Fruit fly (Drosophila melanogaster) whole organism, pupa: ENCODE measurements around the gene CG9265.

ENCODE experiments used
- CG10348 ChIP-seq: fragments of 200-800 bp; sonication (Bioruptor generic); IDR thresholded peaks from 2 replicates; pipeline ENCODE4 v1.3.6; 2022; ENCODE audit warnings: missing biosample characterization, missing genetic modification characterization
- CG12605 ChIP-seq: fragments of 200-800 bp; sonication (Bioruptor generic); IDR thresholded peaks from 2 replicates; pipeline ENCODE4 v1.3.6; 2022; ENCODE audit warnings: missing biosample characterization, missing genetic modification characterization
- CG13204 ChIP-seq: fragments of 200-800 bp; sonication (Bioruptor generic); optimal IDR thresholded peaks from 2 replicates; lab custom pipeline; 2018; ENCODE audit warnings: missing biosample characterization, mild to moderate bottlenecking, missing genetic modification characterization, moderate library complexity
- CG14655 ChIP-seq: fragments of 200-800 bp; sonication (Bioruptor generic); optimal IDR thresholded peaks from 3 replicates; lab custom pipeline; 2017; ENCODE audit warnings: mild to moderate bottlenecking, missing biosample characterization, missing genetic modification reagents, missing genetic modification characterization
- CG15710 ChIP-seq: fragments of 200-800 bp; sonication (Bioruptor generic); optimal IDR thresholded peaks from 2 replicates; lab custom pipeline; 2018; ENCODE audit warnings: missing biosample characterization, mild to moderate bottlenecking, missing genetic modification characterization, moderate library complexity
- CG17806 ChIP-seq: fragments of 200-800 bp; sonication (Bioruptor generic); optimal IDR thresholded peaks from 2 replicates; lab custom pipeline; 2018; ENCODE audit warnings: missing biosample characterization, mild to moderate bottlenecking, missing genetic modification characterization, moderate library complexity
- CG32121 ChIP-seq: fragments of 200-800 bp; sonication (Bioruptor generic); IDR thresholded peaks from 2 replicates; pipeline ENCODE4 v1.3.6; 2022; ENCODE audit warnings: missing biosample characterization, missing genetic modification characterization
- CG34367 ChIP-seq: fragments of 200-800 bp; sonication (Bioruptor generic); optimal IDR thresholded peaks from 2 replicates; lab custom pipeline; 2018; ENCODE audit warnings: missing biosample characterization, mild to moderate bottlenecking, missing genetic modification characterization
- CG4496 ChIP-seq: fragments of 200-800 bp; sonication (Bioruptor generic); IDR thresholded peaks from 3 replicates; pipeline ENCODE4 v1.3.6; 2022; ENCODE audit warnings: missing biosample characterization, missing genetic modification characterization
- CG8159 ChIP-seq: fragments of 200-800 bp; sonication (Bioruptor generic); optimal IDR thresholded peaks from 3 replicates; lab custom pipeline; 2018; ENCODE audit warnings: missing biosample characterization, mild to moderate bottlenecking, missing genetic modification characterization, moderate library complexity
- CG8301 ChIP-seq: fragments of 200-800 bp; sonication (Bioruptor generic); optimal IDR thresholded peaks from 2 replicates; lab custom pipeline; 2018; ENCODE audit warnings: missing biosample characterization, mild to moderate bottlenecking, missing genetic modification characterization
- CG9948 ChIP-seq: fragments of 200-800 bp; sonication (Bioruptor generic); optimal IDR thresholded peaks from 2 replicates; lab custom pipeline; 2018; ENCODE audit warnings: missing biosample characterization, mild to moderate bottlenecking, missing genetic modification characterization, moderate library complexity
- D1 ChIP-seq: fragments of 200-800 bp; sonication (Bioruptor generic); optimal IDR thresholded peaks from 2 replicates; lab custom pipeline; 2018; ENCODE audit warnings: missing biosample characterization, mild to moderate bottlenecking, missing genetic modification characterization, moderate library complexity
- EcR ChIP-seq: fragments of 200-800 bp; sonication (Bioruptor generic); optimal IDR thresholded peaks from 3 replicates; lab custom pipeline; 2019; ENCODE audit warnings: missing biosample characterization, missing genetic modification characterization, mild to moderate bottlenecking, moderate library complexity, missing genetic modification reagents
- Ets98B ChIP-seq: fragments of 200-800 bp; sonication (Bioruptor generic); IDR thresholded peaks from 2 replicates; pipeline ENCODE4 v1.3.6; 2022; ENCODE audit warnings: missing biosample characterization, missing genetic modification characterization
- Pif1A ChIP-seq: fragments of 200-800 bp; sonication (Bioruptor generic); optimal IDR thresholded peaks from 3 replicates; lab custom pipeline; 2016; ENCODE audit warnings: missing biosample characterization, missing genetic modification characterization
- Pif1B ChIP-seq: fragments of 200-800 bp; sonication (Bioruptor generic); optimal IDR thresholded peaks from 3 replicates; lab custom pipeline; 2016; ENCODE audit warnings: missing biosample characterization, missing genetic modification characterization
- Snoo ChIP-seq: fragments of 200-800 bp; sonication (Bioruptor generic); optimal IDR thresholded peaks from 3 replicates; lab custom pipeline; 2017; ENCODE audit warnings: missing biosample characterization, mild to moderate bottlenecking, missing genetic modification characterization, inconsistent platforms
- fd96Ca ChIP-seq: fragments of 200-800 bp; sonication (Bioruptor generic); IDR thresholded peaks from 3 replicates; pipeline ENCODE4 v1.3.6; 2022; ENCODE audit warnings: missing biosample characterization, missing genetic modification characterization
- gl ChIP-seq: fragments of 200-800 bp; sonication (Bioruptor generic); optimal IDR thresholded peaks from 2 replicates; lab custom pipeline; 2018; ENCODE audit warnings: missing biosample characterization, mild to moderate bottlenecking, missing genetic modification characterization
- rn ChIP-seq: fragments of 200-800 bp; sonication (Bioruptor generic); IDR thresholded peaks from 2 replicates; pipeline ENCODE4 v1.3.6; 2022; ENCODE audit warnings: missing biosample characterization, missing genetic modification characterization

CG9265 gene

DNA sequence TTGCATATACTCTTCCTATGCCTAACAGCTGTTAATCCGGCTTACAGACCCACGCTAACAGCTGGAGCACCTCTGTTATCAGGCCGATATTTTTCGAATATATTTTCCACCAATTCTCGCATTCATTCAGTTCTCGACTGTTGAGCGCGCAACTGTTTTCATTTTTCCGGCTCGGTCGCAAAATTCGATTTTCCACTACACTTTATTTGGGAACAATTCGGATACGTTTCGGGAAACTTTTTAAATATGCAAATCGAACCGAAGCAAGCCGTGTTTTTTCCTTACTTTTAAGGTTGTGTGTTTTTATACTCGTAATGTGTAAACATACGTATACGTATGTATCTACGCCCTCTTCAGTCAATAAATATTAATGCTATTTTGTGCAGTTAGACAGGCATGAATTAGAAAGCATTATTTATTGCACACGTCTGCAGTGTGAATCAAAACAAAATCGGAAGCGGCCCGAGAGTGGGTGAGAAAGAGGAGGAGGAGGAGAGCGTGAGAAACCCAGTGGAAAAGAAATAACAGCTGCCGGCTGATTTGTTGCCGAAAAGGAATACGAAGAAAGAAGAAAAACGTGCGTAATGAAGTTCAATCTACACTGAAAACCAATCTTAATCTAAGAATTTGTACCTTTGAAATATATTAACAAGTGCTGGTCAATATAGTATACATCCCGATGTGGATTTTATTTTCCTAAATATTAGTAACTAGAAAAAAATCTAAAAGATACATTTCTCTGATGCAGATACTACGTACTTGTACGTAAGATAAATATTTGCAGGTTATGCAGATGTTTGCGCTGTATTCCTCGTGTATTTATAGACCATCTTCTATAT lies 36.6 kb upstream of the CG9265 start:
- TF ChIP-seq CG8301 (tag; lab: Kevin White, UChicago) (peak; percentile 64), CG8159 (tag; lab: Kevin White, UChicago) (peak; percentile 17), Pif1B (GFP tag; lab: Kevin White, UChicago) (no peak), CG12605 (GFP tag; lab: Robert Waterston, UW) (no peak), CG15710 (tag; lab: Kevin White, UChicago) (peak; percentile 12), Pif1A (peak; percentile 32), CG10348 (GFP tag; lab: Robert Waterston, UW) (no peak), CG14655 (GFP tag; lab: Kevin White, UChicago) (peak; percentile 56), CG32121 (peak; percentile 13; the same call in 1 of the 2 replicates), CG9948 (tag; lab: Kevin White, UChicago) (peak; percentile 46), CG17806 (tag; lab: Kevin White, UChicago) (peak; percentile 27), fd96Ca (no peak), Ets98B (GFP tag; lab: Robert Waterston, UW) (no peak), D1 (no peak)

DNA sequence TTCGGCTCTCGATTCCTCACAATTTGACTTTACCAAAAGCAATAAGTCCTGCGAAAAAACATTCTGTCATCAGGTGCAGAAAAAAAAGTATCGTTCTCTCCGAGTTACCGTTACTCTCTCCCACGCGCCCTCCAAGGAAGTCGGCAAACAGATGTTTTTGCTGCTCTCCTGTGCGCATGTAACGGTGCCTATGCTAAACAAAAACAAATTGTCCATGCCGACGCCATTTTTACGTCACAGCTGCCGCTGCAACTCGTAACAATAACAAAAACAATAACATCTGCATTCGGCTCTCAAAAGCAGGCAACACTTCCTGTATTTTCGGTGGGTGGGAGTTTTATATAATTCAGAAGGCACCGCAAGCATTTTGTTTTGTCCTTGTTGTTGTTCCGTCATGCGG lies 33.8 kb upstream of the CG9265 start:
- TF ChIP-seq CG8159 (tag; lab: Kevin White, UChicago) (no peak), CG17806 (tag; lab: Kevin White, UChicago) (no peak), CG8301 (tag; lab: Kevin White, UChicago) (no peak), CG13204 (GFP tag; lab: Kevin White, UChicago) (no peak), CG32121 (no peak), CG9948 (tag; lab: Kevin White, UChicago) (no peak), Pif1B (GFP tag; lab: Kevin White, UChicago) (no peak), Pif1A (no peak)

DNA sequence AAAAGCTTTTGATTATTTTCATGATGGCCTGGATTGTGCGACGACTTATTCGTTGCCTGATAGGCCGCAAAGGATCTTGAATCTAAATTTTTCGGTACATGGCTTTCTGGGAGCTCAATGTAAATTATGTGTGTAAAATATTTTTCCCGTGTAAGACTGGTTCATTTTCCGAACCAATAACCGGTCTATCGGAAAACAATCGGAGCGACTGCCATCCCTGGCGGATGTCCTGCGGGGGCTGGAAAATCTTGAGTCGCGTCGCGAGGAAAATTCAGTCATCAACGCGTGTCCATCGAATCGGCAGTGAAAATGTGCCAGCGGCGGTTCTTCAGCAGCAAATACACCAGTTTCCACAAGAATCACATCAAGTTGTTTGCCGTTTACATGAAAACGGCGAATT lies 33.0 kb upstream of the CG9265 start, which contains the start of the genes CG46307 and Nhe2:
Gene CG46307 (plus strand): TSS at position 243 of the 400 bp plus-strand sequence.
Gene Nhe2 (plus strand): TSS at position 243 of the 400 bp plus-strand sequence.
- TF ChIP-seq CG34367 (tag; lab: Kevin White, UChicago) = no peak
- TF ChIP-seq CG9948 (tag; lab: Kevin White, UChicago) = no peak
- peak; percentile 49; the same call in 1 of the 3 replicates for TF ChIP-seq CG4496 (GFP tag; lab: Robert Waterston, UW)
- no peak for TF ChIP-seq CG12605 (GFP tag; lab: Robert Waterston, UW)
- TF ChIP-seq rn (GFP tag; lab: Robert Waterston, UW) = no peak

DNA sequence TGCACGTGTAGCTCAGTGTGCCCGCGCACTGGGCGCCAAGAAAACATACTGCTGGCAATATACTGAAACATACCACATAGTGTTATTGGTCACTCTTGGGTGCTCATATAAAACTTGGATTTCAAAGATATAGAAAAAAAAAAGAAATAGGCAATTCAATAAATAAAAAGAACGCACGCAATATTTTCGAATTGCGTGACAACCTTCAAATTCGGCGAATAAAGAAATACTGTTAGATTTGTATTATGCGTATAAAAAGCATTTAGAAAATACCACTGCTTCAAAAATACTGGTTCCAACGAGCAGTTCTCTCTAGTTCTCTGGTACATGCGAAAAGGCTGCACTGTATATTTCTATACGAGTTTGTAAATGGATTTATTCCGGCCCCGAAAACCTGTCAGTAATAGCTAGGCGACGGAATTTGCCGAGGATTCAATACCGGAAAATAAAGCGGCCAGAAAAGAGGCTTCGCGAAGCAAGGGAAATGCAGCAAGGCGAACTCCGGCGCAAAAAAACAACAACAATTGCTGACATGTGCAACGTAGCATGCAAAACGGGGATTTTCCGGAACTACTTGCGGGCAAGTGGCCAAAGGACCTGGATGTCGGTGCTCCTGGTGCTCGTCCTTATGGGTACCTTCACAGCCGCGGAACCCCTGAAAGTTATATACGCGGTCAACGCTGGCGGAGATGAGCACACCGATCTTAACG lies 31.3 kb upstream of the CG9265 start, which contains the start of gene CG9257:
Gene CG9257 (plus strand): TSS at position 345 of the 710 bp plus-strand sequence.
- TF ChIP-seq fd96Ca (no peak), CG12605 (GFP tag; lab: Robert Waterston, UW) (no peak), CG15710 (tag; lab: Kevin White, UChicago) (peak; percentile 3), D1 (no peak)
- TF ChIP-seq, all 21 proteins: peak for 1

DNA sequence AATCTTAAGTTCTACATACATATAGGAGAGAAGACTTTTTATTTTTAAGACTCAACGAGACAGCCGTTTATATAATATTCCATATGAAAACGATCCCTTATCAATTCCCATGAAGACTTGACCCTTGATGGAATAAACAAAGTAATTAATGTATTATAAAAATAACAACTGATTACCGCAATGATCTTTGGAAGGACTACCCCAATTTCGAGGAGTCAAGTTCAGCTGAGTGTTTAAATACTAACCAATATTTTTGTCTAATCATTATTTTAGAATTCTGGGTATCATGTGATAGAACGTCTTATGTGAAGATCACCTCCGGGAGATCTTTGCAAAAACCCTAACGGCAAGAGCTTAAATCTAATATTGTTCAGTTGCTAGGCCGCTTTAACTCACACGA lies 26.5 kb upstream of the CG9265 start:
- TF ChIP-seq CG14655 (GFP tag; lab: Kevin White, UChicago) = no peak
- TF ChIP-seq, all 21 proteins: peak for 0

DNA sequence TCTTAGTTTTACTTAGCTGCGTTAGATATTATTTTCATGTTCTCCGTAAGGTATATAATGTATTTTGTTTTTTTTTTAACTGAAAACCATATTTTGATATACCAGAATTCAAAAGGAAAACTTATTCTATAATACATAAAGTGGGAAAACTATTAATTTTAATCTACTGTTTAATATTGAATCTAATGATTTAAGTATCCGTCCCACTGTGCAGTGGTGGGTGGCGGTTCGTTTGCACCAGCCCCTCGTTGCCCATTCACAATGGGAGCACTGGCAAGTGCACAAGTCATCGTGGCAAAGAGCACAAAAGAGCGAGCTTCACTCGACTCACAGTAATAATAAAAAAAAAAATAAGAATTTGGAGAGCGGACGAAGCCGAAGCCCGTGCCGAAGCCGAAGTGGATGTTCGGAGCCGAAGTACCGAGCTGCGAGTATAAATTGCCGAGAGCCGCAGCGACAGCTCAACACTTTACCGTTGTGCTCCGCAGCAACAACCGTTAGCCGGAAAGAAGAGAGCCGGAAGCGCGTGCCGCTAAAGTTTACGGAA lies 25.2 kb upstream of the CG9265 start, which contains the start of gene CG34136:
Gene CG34136 (plus strand): TSS at position 475 of the 547 bp plus-strand sequence.
- TF ChIP-seq CG4496 (GFP tag; lab: Robert Waterston, UW) (peak; percentile 94), CG8301 (tag; lab: Kevin White, UChicago) (peak; percentile 51), CG13204 (GFP tag; lab: Kevin White, UChicago) (peak; percentile 66), Pif1A (peak; percentile 84), Pif1B (GFP tag; lab: Kevin White, UChicago) (peak; percentile 76), rn (GFP tag; lab: Robert Waterston, UW) (peak; percentile 24; the same call in 1 of the 2 replicates), CG8159 (tag; lab: Kevin White, UChicago) (peak; percentile 51), gl (tag; lab: Kevin White, UChicago) (peak; percentile 78), CG14655 (GFP tag; lab: Kevin White, UChicago) (peak; percentile 46), CG10348 (GFP tag; lab: Robert Waterston, UW) (no peak), CG12605 (GFP tag; lab: Robert Waterston, UW) (peak; percentile 90), CG15710 (tag; lab: Kevin White, UChicago) (peak; percentile 29), Ets98B (GFP tag; lab: Robert Waterston, UW) (peak; percentile 89), Snoo (tag; lab: Kevin White, UChicago) (peak; percentile 33), CG32121 (peak; percentile 78), fd96Ca (peak; percentile 81), CG9948 (tag; lab: Kevin White, UChicago) (peak; percentile 27), D1 (peak; percentile 40), EcR (GFP tag; lab: Kevin White, UChicago) (peak; percentile 9), CG17806 (tag; lab: Kevin White, UChicago) (peak; percentile 51), CG34367 (tag; lab: Kevin White, UChicago) (peak; percentile 47)
